Worm (Caenorhabditis elegans): ENCODE measurements around the gene Y51H4A.935.

The Y51H4A.935 gene

DNA sequence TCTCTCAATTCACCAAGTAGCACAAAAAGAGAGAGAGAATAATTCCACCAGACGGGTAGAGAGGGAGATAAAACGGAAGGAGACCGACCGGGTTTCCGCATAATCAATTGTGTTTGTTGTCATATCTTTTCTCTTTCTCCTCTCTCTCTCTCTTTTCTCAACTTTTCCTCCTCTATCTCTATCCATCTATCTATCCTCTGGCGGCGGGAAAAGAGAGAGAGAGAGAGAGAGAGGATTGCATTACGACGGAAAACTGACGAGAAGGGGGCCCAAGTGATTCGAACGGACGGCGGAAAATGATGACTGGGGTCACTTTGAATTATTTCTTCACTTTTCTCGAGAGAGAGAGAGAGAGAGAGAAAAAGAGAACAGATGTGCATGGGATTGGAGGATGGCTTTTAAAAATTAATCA is 9.0 kb downstream of the Y51H4A.935 start (continued):
- no peak for TF ChIP-seq fkh-4 (tag; optimal IDR thresholded peaks at IDR 0.05; ENCODE audit: borderline replicate concordance)
- no peak for TF ChIP-seq fkh-10 (GFP tag; optimal IDR thresholded peaks at IDR 0.05)
- no peak for TF ChIP-seq ama-1 (optimal IDR thresholded peaks at IDR 0.05)
- TF ChIP-seq nhr-90 (tag; optimal IDR thresholded peaks at IDR 0.05; ENCODE audit: poor library complexity) = peak; percentile 36
- no peak for TF ChIP-seq zip-4 (GFP tag; optimal IDR thresholded peaks at IDR 0.05)
- TF ChIP-seq isw-1 (GFP tag; IDR thresholded peaks at IDR 0.05) = no peak
- peak; percentile 76 for TF ChIP-seq snu-23 (GFP tag; optimal IDR thresholded peaks at IDR 0.05)
- TF ChIP-seq egl-13 (tag; optimal IDR thresholded peaks at IDR 0.05) = peak; percentile 30
- TF ChIP-seq ceh-82 (tag; optimal IDR thresholded peaks at IDR 0.05) = peak in 2 of 3 experiments; percentile 5 to 68
- TF ChIP-seq pag-3 (tag; optimal IDR thresholded peaks at IDR 0.05; ENCODE audit: borderline replicate concordance, insufficient read depth) = peak; percentile 29
- TF ChIP-seq ztf-4 (tag; optimal IDR thresholded peaks at IDR 0.05) = peak; percentile 37
- TF ChIP-seq nhr-11 (tag; optimal IDR thresholded peaks at IDR 0.05) = peak; percentile 5
- TF ChIP-seq lin-15B (tag; optimal IDR thresholded peaks at IDR 0.05) = no peak
- TF ChIP-seq irx-1 (tag; optimal IDR thresholded peaks at IDR 0.05) = peak; percentile 62
- peak; percentile 17 for TF ChIP-seq C16A3.4 (tag; optimal IDR thresholded peaks at IDR 0.05)
- peak; percentile 52 for TF ChIP-seq lin-39 (tag; optimal IDR thresholded peaks at IDR 0.05)
- no peak for TF ChIP-seq hlh-17 (GFP tag; optimal IDR thresholded peaks at IDR 0.05; ENCODE audit: borderline replicate concordance)
- TF ChIP-seq egl-27 (tag; optimal IDR thresholded peaks at IDR 0.05) = peak in 1 of 2 experiments; percentile 15
- TF ChIP-seq mef-2 (tag; optimal IDR thresholded peaks at IDR 0.05) = no peak
- peak; percentile 46 for TF ChIP-seq tbx-2 (tag; optimal IDR thresholded peaks at IDR 0.05)
- TF ChIP-seq lin-35 (GFP tag; optimal IDR thresholded peaks at IDR 0.05) = peak; percentile 24 to 33
- peak; percentile 72 for TF ChIP-seq dsc-1 (tag; optimal IDR thresholded peaks at IDR 0.05)
- TF ChIP-seq nhr-20 (tag; optimal IDR thresholded peaks at IDR 0.05) = peak; percentile 55
- TF ChIP-seq fkh-8 (tag; optimal IDR thresholded peaks at IDR 0.05) = peak; percentile 77
- peak; percentile 64 for TF ChIP-seq rnt-1 (tag; optimal IDR thresholded peaks at IDR 0.05)
- TF ChIP-seq unc-62 (GFP tag; optimal IDR thresholded peaks at IDR 0.05) = no peak
- no peak for TF ChIP-seq nhr-84 (tag; optimal IDR thresholded peaks at IDR 0.05)
- no peak for TF ChIP-seq C04F5.9 (tag; optimal IDR thresholded peaks at IDR 0.05)
- no peak for TF ChIP-seq efl-3 (GFP tag; optimal IDR thresholded peaks at IDR 0.05)
- TF ChIP-seq hlh-4 (tag; optimal IDR thresholded peaks at IDR 0.05) = no peak
- TF ChIP-seq fos-1 (tag; optimal IDR thresholded peaks at IDR 0.05) = peak; percentile 36

DNA sequence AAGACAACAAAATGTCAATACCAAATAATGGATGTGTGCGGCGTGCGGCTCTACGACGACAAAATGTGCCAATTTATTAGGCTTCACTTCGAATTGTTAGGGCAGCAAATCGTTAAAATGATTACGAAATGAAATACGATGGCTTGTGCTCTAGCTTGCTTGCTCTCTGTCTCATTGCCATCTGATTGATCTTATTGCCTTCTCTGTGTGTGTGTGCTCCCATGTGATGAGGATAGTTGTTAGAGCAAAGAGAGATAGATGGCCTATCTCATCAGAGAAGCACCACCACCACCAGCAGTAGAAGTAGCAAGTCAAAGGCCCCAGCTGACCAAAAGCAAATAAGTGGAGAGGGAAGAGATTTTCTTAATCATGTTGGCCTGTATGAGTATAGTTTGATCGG is 10.5 kb downstream of the Y51H4A.935 start:
- TF ChIP-seq skn-1 (tag; optimal IDR thresholded peaks at IDR 0.05) = peak; percentile 38
- no peak for TF ChIP-seq efl-1 (optimal IDR thresholded peaks at IDR 0.05)
- peak in 1 of 2 experiments; percentile 89 for TF ChIP-seq efl-1 (GFP tag; optimal IDR thresholded peaks at IDR 0.05 in 1 of 2)
- no peak for TF ChIP-seq vab-15 (tag; optimal IDR thresholded peaks at IDR 0.05)
- peak; percentile 34 for TF ChIP-seq rnt-1 (tag; optimal IDR thresholded peaks at IDR 0.05)
- TF ChIP-seq snu-23 (GFP tag; optimal IDR thresholded peaks at IDR 0.05) = peak; percentile 19
- no peak for TF ChIP-seq jun-1 (tag; optimal IDR thresholded peaks at IDR 0.05)
- TF ChIP-seq nhr-71 (tag; optimal IDR thresholded peaks at IDR 0.05) = peak; percentile 45
- peak; percentile 68 for TF ChIP-seq dsc-1 (tag; optimal IDR thresholded peaks at IDR 0.05)
- TF ChIP-seq nhr-85 (tag) = peak; percentile 44
- no peak for TF ChIP-seq tbx-2 (tag; optimal IDR thresholded peaks at IDR 0.05)
- peak in 1 of 3 experiments; percentile 9 for TF ChIP-seq ceh-82 (tag; optimal IDR thresholded peaks at IDR 0.05)
- TF ChIP-seq fkh-10 (GFP tag; optimal IDR thresholded peaks at IDR 0.05) = no peak
- peak; percentile 58 for TF ChIP-seq lin-14 (GFP tag; optimal IDR thresholded peaks at IDR 0.05)

DNA sequence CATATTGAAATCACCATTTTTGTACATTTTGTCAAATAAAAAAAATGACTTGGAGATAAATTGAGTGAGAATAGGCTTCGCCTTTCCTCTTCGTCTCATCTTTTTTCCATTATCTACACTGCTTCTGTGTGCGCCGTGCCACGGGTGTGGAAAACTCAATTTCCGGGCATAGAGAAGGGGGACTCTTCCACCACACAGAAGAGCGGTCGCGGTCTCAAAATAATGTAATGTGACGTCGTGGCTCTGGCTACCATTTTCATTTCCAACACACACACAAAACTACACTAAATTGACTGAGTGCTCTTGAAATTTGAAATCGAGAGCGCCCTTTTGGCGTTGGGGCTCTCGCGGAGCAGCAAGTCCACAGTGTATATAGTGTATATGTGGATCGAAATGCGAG is 13.0 kb downstream of the Y51H4A.935 start:
- TF ChIP-seq nhr-85 (tag) = peak; percentile 41
- TF ChIP-seq fkh-8 (tag; optimal IDR thresholded peaks at IDR 0.05) = no peak
- no peak for TF ChIP-seq snu-23 (GFP tag; optimal IDR thresholded peaks at IDR 0.05)
- TF ChIP-seq aha-1 (tag; optimal IDR thresholded peaks at IDR 0.05) = no peak
- TF ChIP-seq elt-3 (tag; optimal IDR thresholded peaks at IDR 0.05) = no peak
- TF ChIP-seq fkh-10 (GFP tag; optimal IDR thresholded peaks at IDR 0.05) = peak; percentile 42
- TF ChIP-seq lin-14 (GFP tag; optimal IDR thresholded peaks at IDR 0.05) = peak; percentile 65
- TF ChIP-seq efl-1 (optimal IDR thresholded peaks at IDR 0.05) = no peak
- TF ChIP-seq efl-1 (GFP tag; optimal IDR thresholded peaks at IDR 0.05 in 1 of 2) = peak in 1 of 2 experiments; percentile 30
- no peak for TF ChIP-seq mef-2 (tag; optimal IDR thresholded peaks at IDR 0.05)
- TF ChIP-seq dsc-1 (tag; optimal IDR thresholded peaks at IDR 0.05) = peak; percentile 5
